Worm (Caenorhabditis elegans) whole organism, L4/young adult: Measurements from ENCODE around the gene dbt-1.

Source experiments
- W03F9.2 ChIP-seq: fragments of 150-350 bp; optimal IDR thresholded peaks from 2 replicates; lab custom pipeline; 2014; ENCODE audit warnings: missing biosample characterization, missing genetic modification characterization
- him-1 ChIP-seq: sonication (generic microtip); optimal IDR thresholded peaks from 2 replicates; lab custom pipeline; 2016; ENCODE audit warnings: missing genotype, missing genetic modification reagents, missing genetic modification characterization, missing compliant biosample characterization

DNA sequence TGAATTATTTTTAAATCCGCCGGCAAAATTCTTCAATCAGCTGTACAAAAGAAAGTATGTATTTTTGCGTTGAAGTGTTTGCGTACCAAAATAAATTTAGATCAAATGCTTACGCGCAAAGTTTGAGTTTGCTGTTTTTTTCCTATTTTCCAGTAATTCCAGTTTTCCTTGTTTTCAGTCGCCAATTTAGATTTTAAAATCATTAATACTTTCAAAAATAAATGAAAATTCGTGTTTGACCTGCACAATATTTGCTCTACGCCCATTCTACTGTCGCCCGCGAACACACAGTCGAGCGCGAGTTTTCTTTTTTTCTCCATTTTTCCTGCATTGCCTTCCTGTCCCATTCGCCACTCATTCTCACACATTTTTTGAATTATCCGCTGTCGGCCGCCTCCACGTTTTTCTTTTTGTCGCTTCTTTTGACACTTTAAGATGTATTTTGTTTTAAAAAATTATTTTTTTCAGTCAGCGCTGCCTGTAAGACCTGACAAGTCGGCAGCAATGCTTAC lies 52.2 kb downstream of the dbt-1 start, which contains the start of gene ptc-1:
- TF ChIP-seq him-1 (no peak), W03F9.2 (tag; lab: Kevin White, UChicago) (no peak)
